Worm (Caenorhabditis elegans) whole organism, L1 larva: Measurements from ENCODE around the gene pyk-2.

Source experiments
- blmp-1 ChIP-seq: fragments of 150-350 bp; optimal IDR thresholded peaks from 2 replicates; lab custom pipeline; 2014; ENCODE audit warnings: missing biosample characterization, missing genetic modification characterization
- fkh-8 ChIP-seq: sonication (generic microtip); optimal IDR thresholded peaks from 2 replicates; lab custom pipeline; 2016; ENCODE audit warnings: mild to moderate bottlenecking, missing genetic modification characterization, missing compliant biosample characterization
- irx-1 ChIP-seq: sonication (generic microtip); optimal IDR thresholded peaks from 2 replicates; lab custom pipeline; 2016; ENCODE audit warnings: missing genetic modification characterization, missing compliant biosample characterization
- unc-62 ChIP-seq: fragments of 150-350 bp; optimal IDR thresholded peaks from 2 replicates; lab custom pipeline; 2014; ENCODE audit warnings: missing biosample characterization, missing genetic modification reagents, missing genetic modification characterization
- ztf-4 ChIP-seq: fragments of 150-350 bp; optimal IDR thresholded peaks from 2 replicates; lab custom pipeline; 2014; ENCODE audit warnings: missing biosample characterization, missing genetic modification characterization

- TF ChIP-seq blmp-1 (tag; lab: Kevin White, UChicago) (no peak), unc-62 (GFP tag; lab: Kevin White, UChicago) (no peak), fkh-8 (tag; lab: Kevin White, UChicago) (peak; percentile 84), irx-1 (tag; lab: Kevin White, UChicago) (peak; percentile 57), ztf-4 (tag; lab: Kevin White, UChicago) (peak; percentile 61)
Measured at ce11 chrIV:10936906-10937540, 27.3 kb downstream of the pyk-2 start, which contains the start of gene fic-1.
